Worm (Caenorhabditis elegans): ENCODE results near the gene C54E4.4.

- no peak for TF ChIP-seq mdl-1 (tag; optimal IDR thresholded peaks at IDR 0.05)
- TF ChIP-seq elt-3 (tag; optimal IDR thresholded peaks at IDR 0.05), result no peak
- no peak for TF ChIP-seq ama-1 (optimal IDR thresholded peaks at IDR 0.05)
- no peak for TF ChIP-seq ZK546.5 (tag; optimal IDR thresholded peaks at IDR 0.05)
- TF ChIP-seq ceh-9 (tag; optimal IDR thresholded peaks at IDR 0.05), result no peak
- TF ChIP-seq lin-39 (tag; optimal IDR thresholded peaks at IDR 0.05), result no peak
- TF ChIP-seq nhr-11 (tag; optimal IDR thresholded peaks at IDR 0.05), result no peak
- TF ChIP-seq unc-62 (GFP tag; optimal IDR thresholded peaks at IDR 0.05), result no peak
- no peak for TF ChIP-seq elt-1 (tag; optimal IDR thresholded peaks at IDR 0.05)
- no peak for TF ChIP-seq ztf-11 (tag; optimal IDR thresholded peaks at IDR 0.05)
- no peak for TF ChIP-seq egl-27 (tag; optimal IDR thresholded peaks at IDR 0.05)
- no peak for TF ChIP-seq nhr-237 (tag; optimal IDR thresholded peaks at IDR 0.05)
- no peak for TF ChIP-seq nhr-77 (tag; optimal IDR thresholded peaks at IDR 0.05)
These were observed 6.9 kb upstream of the C54E4.4 start, which contains the start of gene C54E4.1 for ce11 chrIV:2175291-2175690.

Data from whole organism, L3 larva.